Fruit fly (Drosophila melanogaster): Measurements from ENCODE around the gene cwo.

The cwo gene

dm6 chr3R:10352844-10353243, 35.2 kb upstream of the cwo start:
- TF ChIP-seq psq (GFP tag; optimal IDR thresholded peaks at IDR 0.05) (peak; percentile 1), fru (GFP tag; optimal IDR thresholded peaks at IDR 0.05) (peak; percentile 41), sv (GFP tag; optimal IDR thresholded peaks at IDR 0.05) (no peak)

dm6 chr3R:10353932-10354703, 33.9 kb upstream of the cwo start:
- no peak for TF ChIP-seq N (GFP tag; optimal IDR thresholded peaks at IDR 0.05)
- no peak for TF ChIP-seq CrebA (GFP tag; optimal IDR thresholded peaks at IDR 0.05; ENCODE audit: borderline replicate concordance)
- TF ChIP-seq dmrt93B (GFP tag; optimal IDR thresholded peaks at IDR 0.05), result no peak
- TF ChIP-seq Myc (optimal IDR thresholded peaks at IDR 0.05), result no peak
- TF ChIP-seq Dfd (GFP tag; optimal IDR thresholded peaks at IDR 0.05), result no peak
- peak; percentile 16 for TF ChIP-seq OdsH (GFP tag; optimal IDR thresholded peaks at IDR 0.05)
- no peak for TF ChIP-seq dsf (GFP tag; optimal IDR thresholded peaks at IDR 0.05; ENCODE audit: borderline replicate concordance)
- TF ChIP-seq Sp1 (GFP tag; optimal IDR thresholded peaks at IDR 0.05), result peak; percentile 3
- no peak for TF ChIP-seq Hnf4 (GFP tag; optimal IDR thresholded peaks at IDR 0.05)
- TF ChIP-seq tai (GFP tag; optimal IDR thresholded peaks at IDR 0.05), result no peak
- TF ChIP-seq woc (GFP tag; optimal IDR thresholded peaks at IDR 0.05), result peak; percentile 2
- no peak for TF ChIP-seq jim (GFP tag; optimal IDR thresholded peaks at IDR 0.05)
- no peak for TF ChIP-seq brk (GFP tag; optimal IDR thresholded peaks at IDR 0.05)
- TF ChIP-seq Mio (GFP tag; optimal IDR thresholded peaks at IDR 0.05), result no peak
- no peak for TF ChIP-seq Dif (GFP tag; optimal IDR thresholded peaks at IDR 0.05; ENCODE audit: partially characterized antibody)
- TF ChIP-seq Vsx2 (GFP tag; optimal IDR thresholded peaks at IDR 0.05; ENCODE audit: partially characterized antibody), result no peak
- no peak for TF ChIP-seq CG9705 (GFP tag; optimal IDR thresholded peaks at IDR 0.05)
- TF ChIP-seq Hr83 (GFP tag; optimal IDR thresholded peaks at IDR 0.05; ENCODE audit: poor library complexity, severe bottlenecking), result no peak
- TF ChIP-seq foxo (GFP tag; optimal IDR thresholded peaks at IDR 0.05), result peak in 1 of 2 experiments; percentile 44
- TF ChIP-seq br (GFP tag; optimal IDR thresholded peaks at IDR 0.05), result no peak
- no peak for TF ChIP-seq Jra (GFP tag; optimal IDR thresholded peaks at IDR 0.05)
- no peak for TF ChIP-seq sage (GFP tag; optimal IDR thresholded peaks at IDR 0.05)
- no peak for TF ChIP-seq pan (optimal IDR thresholded peaks at IDR 0.05)
- TF ChIP-seq rgr (GFP tag; optimal IDR thresholded peaks at IDR 0.05), result no peak
- no peak for TF ChIP-seq Abd-B (GFP tag; optimal IDR thresholded peaks at IDR 0.05)
- TF ChIP-seq dl (GFP tag; optimal IDR thresholded peaks at IDR 0.05; ENCODE audit: insufficient read depth in 1 of 2, partially characterized antibody in 2 of 2), result no peak
- no peak for TF ChIP-seq sv (GFP tag; optimal IDR thresholded peaks at IDR 0.05)
- peak; percentile 41 for TF ChIP-seq h (GFP tag; optimal IDR thresholded peaks at IDR 0.05)
- no peak for TF ChIP-seq Hr78 (GFP tag; optimal IDR thresholded peaks at IDR 0.05)
- TF ChIP-seq psq (GFP tag; optimal IDR thresholded peaks at IDR 0.05), result peak; percentile 12
- TF ChIP-seq CG32264 (GFP tag; optimal IDR thresholded peaks at IDR 0.05), result no peak
- no peak for TF ChIP-seq usp (GFP tag; optimal IDR thresholded peaks at IDR 0.05)
- TF ChIP-seq Rel (GFP tag; optimal IDR thresholded peaks at IDR 0.05), result no peak
- peak; percentile 24 for TF ChIP-seq Rel (tag; optimal IDR thresholded peaks at IDR 0.05)
- no peak for TF ChIP-seq GATAd (GFP tag; optimal IDR thresholded peaks at IDR 0.05)
- peak; percentile 9 for TF ChIP-seq HLH106 (tag; optimal IDR thresholded peaks at IDR 0.05)
- TF ChIP-seq fru (GFP tag; optimal IDR thresholded peaks at IDR 0.05), result peak; percentile 33
- no peak for TF ChIP-seq ey (GFP tag; optimal IDR thresholded peaks at IDR 0.05)
- TF ChIP-seq lola (GFP tag; optimal IDR thresholded peaks at IDR 0.05), result no peak

All from whole organism, wandering third instar larva.